Worm (Caenorhabditis elegans) whole organism, L4 larva: ENCODE results near the gene srh-296.

ENCODE experiments used
- F10B5.3 ChIP-seq: sonication (generic microtip); optimal IDR thresholded peaks from 2 replicates; lab custom pipeline; 2016; ENCODE audit warnings: mild to moderate bottlenecking, missing genetic modification characterization, missing compliant biosample characterization
- F44E2.7 ChIP-seq: fragments of 200-800 bp; sonication (Bioruptor generic); IDR thresholded peaks from 2 replicates; pipeline ENCODE4 v2.1.2; 2022; ENCODE audit warnings: missing genetic modification characterization, missing compliant biosample characterization
- T26A8.4 ChIP-seq: fragments of 200-800 bp; sonication (Bioruptor generic); IDR thresholded peaks from 2 replicates; pipeline ENCODE4 v1.3.6; 2022; ENCODE audit warnings: missing genetic modification characterization, missing compliant biosample characterization
- Y75B8A.6 ChIP-seq: fragments of 200-800 bp; sonication (Bioruptor generic); IDR thresholded peaks from 2 replicates; pipeline ENCODE4 v1.3.6; 2022; ENCODE audit warnings: missing genetic modification reagents, missing genetic modification characterization, missing compliant biosample characterization
- ZK546.5 ChIP-seq, 2 experiments: sonication (generic microtip); optimal IDR thresholded peaks; 2 replicates each; lab custom pipeline; 2017; ENCODE audit warnings: missing biosample characterization in 2 of 2, missing genetic modification characterization in 2 of 2
- aha-1 ChIP-seq: fragments of 150-350 bp; peaks from one replicate; lab custom pipeline; 2014; ENCODE audit warnings: missing biosample characterization, missing genetic modification characterization
- ama-1 ChIP-seq: fragments of 150-350 bp; optimal IDR thresholded peaks from 2 replicates; lab custom pipeline; 2014; ENCODE audit warnings: inconsistent platforms, mixed read lengths
- arid-1 ChIP-seq: fragments of 200-800 bp; sonication (Bioruptor generic); conservative IDR thresholded peaks from 2 replicates; pipeline ENCODE4 v1.3.6; 2022; ENCODE audit warnings: missing genetic modification reagents, missing genetic modification characterization, missing compliant biosample characterization
- attf-4 ChIP-seq: sonication (generic microtip); optimal IDR thresholded peaks from 3 replicates; lab custom pipeline; 2017; ENCODE audit warnings: missing biosample characterization, missing genetic modification characterization
- ceh-82 ChIP-seq: sonication (generic microtip); optimal IDR thresholded peaks from 2 replicates; lab custom pipeline; 2017; ENCODE audit warnings: missing biosample characterization, missing genetic modification characterization
- ces-1 ChIP-seq: fragments of 150-350 bp; sonication (generic microtip); optimal IDR thresholded peaks from 4 replicates; lab custom pipeline; 2014; ENCODE audit warnings: missing biosample characterization, missing genetic modification reagents, missing genetic modification characterization
- ctbp-1 ChIP-seq: fragments of 200-800 bp; sonication (Bioruptor generic); IDR thresholded peaks from 2 replicates; pipeline ENCODE4 v1.3.6; 2022; ENCODE audit warnings: missing genetic modification reagents, missing genetic modification characterization, missing compliant biosample characterization
- daf-12 ChIP-seq: fragments of 150-350 bp; optimal IDR thresholded peaks from 2 replicates; lab custom pipeline; 2014; ENCODE audit warnings: missing biosample characterization, missing genetic modification reagents, missing genetic modification characterization
- daf-16 ChIP-seq, 3 experiments: sonication (generic microtip); optimal IDR thresholded peaks; 2 replicates each; lab custom pipeline; 2016 to 2017; ENCODE audit warnings: missing genetic modification characterization in 3 of 3, missing genetic modification reagents in 3 of 3, mild to moderate bottlenecking in 2 of 3, missing compliant biosample characterization in 2 of 3, missing biosample characterization in 1 of 3, moderate library complexity in 1 of 3
- daf-19 ChIP-seq: fragments of 200-800 bp; sonication (Bioruptor generic); conservative IDR thresholded peaks from 2 replicates; pipeline ENCODE4 v1.3.6; 2022; ENCODE audit warnings: missing genetic modification characterization, missing compliant biosample characterization
- dmd-6 ChIP-seq: fragments of 200-800 bp; sonication (Bioruptor generic); IDR thresholded peaks from 2 replicates; pipeline ENCODE4 v1.3.6; 2022; ENCODE audit warnings: missing genetic modification reagents, missing genetic modification characterization, missing compliant biosample characterization
- dmd-8 ChIP-seq: fragments of 200-800 bp; sonication (Bioruptor generic); IDR thresholded peaks from 2 replicates; pipeline ENCODE4 v1.3.6; 2022; ENCODE audit warnings: missing genetic modification characterization, missing compliant biosample characterization
- egl-43 ChIP-seq: fragments of 200-800 bp; sonication (Bioruptor generic); IDR thresholded peaks from 2 replicates; pipeline ENCODE4 v1.3.6; 2022; ENCODE audit warnings: missing genetic modification reagents, missing genetic modification characterization, missing compliant biosample characterization
- fkh-10 ChIP-seq: fragments of 150-350 bp; optimal IDR thresholded peaks from 2 replicates; lab custom pipeline; 2014; ENCODE audit warnings: missing biosample characterization, missing genetic modification reagents, missing genetic modification characterization
- fos-1 ChIP-seq: fragments of 150-350 bp; optimal IDR thresholded peaks from 2 replicates; lab custom pipeline; 2014; ENCODE audit warnings: missing biosample characterization, missing genetic modification characterization
- gei-8 ChIP-seq: fragments of 200-800 bp; sonication (Bioruptor generic); optimal IDR thresholded peaks from 2 replicates; lab custom pipeline; 2018; ENCODE audit warnings: mild to moderate bottlenecking, missing genetic modification characterization, missing compliant biosample characterization
- jun-1 ChIP-seq: fragments of 150-350 bp; optimal IDR thresholded peaks from 2 replicates; lab custom pipeline; 2014; ENCODE audit warnings: missing biosample characterization, missing genetic modification reagents, missing genetic modification characterization
- lim-7 ChIP-seq: fragments of 200-800 bp; sonication (Bioruptor generic); IDR thresholded peaks from 2 replicates; pipeline ENCODE4 v1.3.6; 2022; ENCODE audit warnings: missing genetic modification characterization, missing compliant biosample characterization
- lin-1 ChIP-seq: fragments of 200-800 bp; sonication (Bioruptor generic); IDR thresholded peaks from 2 replicates; pipeline ENCODE4 v1.3.6; 2022; ENCODE audit warnings: missing genetic modification reagents, missing genetic modification characterization, missing compliant biosample characterization
- lir-3 ChIP-seq: sonication (generic microtip); optimal IDR thresholded peaks from 2 replicates; lab custom pipeline; 2016; ENCODE audit warnings: mild to moderate bottlenecking, missing genetic modification characterization, missing compliant biosample characterization
- lsy-2 ChIP-seq, 2 experiments: fragments of 150-350 bp in 1 of 2; sonication (generic microtip) in 1 of 2; optimal IDR thresholded peaks; 2 replicates each; lab custom pipeline; 2014 to 2017; ENCODE audit warnings: missing biosample characterization in 2 of 2, missing genetic modification characterization in 2 of 2
- mdl-1 ChIP-seq, 2 experiments: fragments of 150-350 bp in 1 of 2; sonication (generic microtip) in 1 of 2; optimal IDR thresholded peaks; 2 replicates each; lab custom pipeline; 2014 to 2017; ENCODE audit warnings: missing biosample characterization in 2 of 2, missing genetic modification characterization in 2 of 2
- mxl-2 ChIP-seq: fragments of 200-800 bp; sonication (Bioruptor generic); conservative IDR thresholded peaks from 2 replicates; pipeline ENCODE4 v1.3.6; 2022; ENCODE audit warnings: missing genetic modification reagents, missing genetic modification characterization, missing compliant biosample characterization
- mxl-3 ChIP-seq: fragments of 200-800 bp; sonication (Bioruptor generic); optimal IDR thresholded peaks from 2 replicates; lab custom pipeline; 2018; ENCODE audit warnings: mild to moderate bottlenecking, missing genetic modification characterization, missing compliant biosample characterization
- nhr-10 ChIP-seq: fragments of 150-350 bp; optimal IDR thresholded peaks from 2 replicates; lab custom pipeline; 2014; ENCODE audit warnings: missing biosample characterization, missing genetic modification characterization
- nhr-41 ChIP-seq: fragments of 200-800 bp; sonication (Bioruptor generic); IDR thresholded peaks from 2 replicates; pipeline ENCODE4 v1.3.6; 2022; ENCODE audit warnings: missing genetic modification reagents, missing genetic modification characterization, missing compliant biosample characterization
- php-3 ChIP-seq: fragments of 200-800 bp; sonication (Bioruptor generic); IDR thresholded peaks from 2 replicates; pipeline ENCODE4 v1.3.6; 2022; ENCODE audit warnings: missing genetic modification reagents, missing genetic modification characterization, missing compliant biosample characterization
- saeg-2 ChIP-seq: fragments of 200-800 bp; sonication (Bioruptor generic); IDR thresholded peaks from 2 replicates; pipeline ENCODE4 v1.3.6; 2022; ENCODE audit warnings: missing genetic modification reagents, missing genetic modification characterization, missing compliant biosample characterization
- sdz-12 ChIP-seq: fragments of 200-800 bp; sonication (Bioruptor generic); optimal IDR thresholded peaks from 2 replicates; lab custom pipeline; 2018; ENCODE audit warnings: mild to moderate bottlenecking, missing genetic modification characterization, missing compliant biosample characterization
- snpc-1.2 ChIP-seq: fragments of 200-800 bp; sonication (Bioruptor generic); IDR thresholded peaks from 2 replicates; pipeline ENCODE4 v1.3.6; 2022; ENCODE audit warnings: missing genetic modification reagents, missing genetic modification characterization, missing compliant biosample characterization
- snpc-4 ChIP-seq: fragments of 150-350 bp; optimal IDR thresholded peaks from 2 replicates; lab custom pipeline; 2014; ENCODE audit warnings: missing biosample characterization, missing genetic modification characterization
- spr-3 ChIP-seq: fragments of 200-800 bp; sonication (Bioruptor generic); optimal IDR thresholded peaks from 2 replicates; lab custom pipeline; 2018; ENCODE audit warnings: mild to moderate bottlenecking, missing genetic modification characterization, missing compliant biosample characterization
- tra-1 ChIP-seq: fragments of 200-800 bp; sonication (Bioruptor generic); IDR thresholded peaks from 2 replicates; pipeline ENCODE4 v1.3.6; 2022; ENCODE audit warnings: missing genetic modification reagents, missing genetic modification characterization, missing compliant biosample characterization
- unc-39 ChIP-seq: sonication (generic microtip); optimal IDR thresholded peaks from 2 replicates; lab custom pipeline; 2017; ENCODE audit warnings: missing biosample characterization, missing genetic modification characterization
- zag-1 ChIP-seq: fragments of 150-350 bp; optimal IDR thresholded peaks from 2 replicates; lab custom pipeline; 2014; ENCODE audit warnings: missing biosample characterization, missing genetic modification characterization
- zfp-2 ChIP-seq: sonication (generic microtip); optimal IDR thresholded peaks from 2 replicates; lab custom pipeline; 2016; ENCODE audit warnings: mild to moderate bottlenecking, missing genetic modification characterization, missing compliant biosample characterization
- ztf-11 ChIP-seq: fragments of 150-350 bp; optimal IDR thresholded peaks from 2 replicates; lab custom pipeline; 2014; ENCODE audit warnings: missing biosample characterization, missing genetic modification characterization

srh-296 gene

DNA sequence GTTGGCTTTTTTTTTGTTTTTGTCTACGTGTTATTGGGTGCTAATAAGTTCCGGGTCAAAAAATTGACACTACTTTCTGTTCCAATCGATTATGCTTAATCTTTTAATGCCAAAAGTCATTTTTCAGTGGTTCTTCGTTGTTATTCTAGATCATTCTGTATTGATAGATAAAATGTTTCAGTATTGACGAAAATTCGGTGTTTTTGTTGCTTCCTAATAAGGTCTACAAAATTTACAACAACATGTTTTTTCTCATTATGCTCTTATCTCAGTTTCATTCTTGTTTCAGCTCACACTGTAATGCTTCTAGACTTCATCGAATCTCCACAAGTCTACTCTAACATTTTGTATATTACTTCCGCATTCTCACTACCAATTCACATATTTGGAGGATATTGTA is 21.2 kb downstream of the srh-296 start, which contains the start of gene srh-303:
Gene srh-303 (plus strand): TSS at position 301 of the 400 bp plus-strand sequence.
- no peak for TF ChIP-seq tra-1 (GFP tag; lab: Robert Waterston, UW)
- no peak for TF ChIP-seq T26A8.4 (GFP tag; lab: Robert Waterston, UW)
- TF ChIP-seq F44E2.7 (GFP tag; lab: Robert Waterston, UW) = no peak
- no peak for TF ChIP-seq nhr-41 (GFP tag; lab: Robert Waterston, UW)
- no peak for TF ChIP-seq arid-1
- no peak for TF ChIP-seq zag-1 (tag; lab: Kevin White, UChicago)
- TF ChIP-seq snpc-1.2 (GFP tag; lab: Robert Waterston, UW) = no peak
- no peak for TF ChIP-seq dmd-8 (GFP tag; lab: Robert Waterston, UW)
- TF ChIP-seq attf-4 (tag; lab: Kevin White, UChicago) = no peak
- no peak for TF ChIP-seq mxl-3 (GFP tag; lab: Kevin White, UChicago)
- TF ChIP-seq ztf-11 (tag; lab: Kevin White, UChicago) = no peak
- no peak for TF ChIP-seq snpc-4
- no peak for TF ChIP-seq ama-1
- TF ChIP-seq mxl-2 (GFP tag; lab: Robert Waterston, UW) = no peak
- no peak for TF ChIP-seq lim-7

DNA sequence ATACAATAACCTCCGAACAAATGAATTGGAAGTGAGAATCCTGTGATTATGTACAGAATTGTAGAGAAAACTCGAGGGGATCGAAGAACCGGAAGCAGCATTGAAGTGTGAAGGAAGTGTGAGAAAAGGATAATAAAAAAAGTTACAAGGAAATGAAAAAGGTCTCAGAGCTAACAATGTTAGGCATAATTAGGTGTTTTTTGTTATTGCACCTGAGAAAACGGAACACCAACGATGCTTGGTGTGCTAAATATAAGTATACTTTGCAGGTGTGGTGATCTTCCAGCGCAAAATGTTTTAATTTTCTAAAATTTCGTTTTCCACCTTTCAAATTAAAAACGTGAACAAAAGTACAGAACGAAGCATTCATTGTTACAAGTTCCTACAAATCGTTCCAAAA is 34.0 kb downstream of the srh-296 start, which contains the start of gene srh-286:
Gene srh-286 (minus strand): TSS at position 101 of the 400 bp plus-strand sequence.
- TF ChIP-seq gei-8 (GFP tag; lab: Kevin White, UChicago) (no peak), saeg-2 (GFP tag; lab: Robert Waterston, UW) (no peak), daf-12 (tag; lab: Kevin White, UChicago) (no peak), php-3 (no peak), fkh-10 (GFP tag; lab: Kevin White, UChicago) (no peak)

DNA sequence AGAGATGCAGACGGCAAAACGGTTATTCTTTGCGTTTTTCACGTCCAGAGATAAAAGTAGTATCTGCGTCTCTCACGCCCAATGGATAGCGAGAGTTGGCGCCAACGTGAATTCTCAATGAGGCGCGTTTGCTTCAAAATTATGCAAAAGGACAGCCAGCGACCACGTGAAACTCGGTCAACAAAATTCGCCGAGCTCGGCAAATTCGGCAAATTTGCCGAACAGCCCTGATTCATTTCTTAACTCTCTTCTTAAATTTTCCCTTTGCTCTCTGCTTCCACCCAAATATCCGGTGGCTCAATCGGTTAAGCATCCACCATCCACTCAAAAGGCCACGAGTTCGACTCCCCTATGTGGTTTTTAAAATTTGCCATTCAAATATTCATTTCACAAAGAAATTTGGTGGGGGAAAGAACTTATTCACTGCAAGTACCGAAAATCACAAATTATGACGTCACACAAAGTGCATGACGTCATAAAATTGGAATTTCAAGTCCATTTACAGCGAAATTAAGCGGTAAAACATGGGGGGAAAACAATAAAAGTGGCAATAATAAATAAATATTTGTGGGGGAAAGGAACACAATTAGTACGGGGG is 35.3 kb downstream of the srh-296 start:
- no peak for TF ChIP-seq spr-3 (GFP tag; lab: Kevin White, UChicago)
- TF ChIP-seq Y75B8A.6 (GFP tag; lab: Robert Waterston, UW) = no peak
- TF ChIP-seq lir-3 (tag; lab: Kevin White, UChicago) = no peak
- TF ChIP-seq zfp-2 (tag; lab: Kevin White, UChicago) = no peak
- TF ChIP-seq, all 104 proteins: peak for 0

DNA sequence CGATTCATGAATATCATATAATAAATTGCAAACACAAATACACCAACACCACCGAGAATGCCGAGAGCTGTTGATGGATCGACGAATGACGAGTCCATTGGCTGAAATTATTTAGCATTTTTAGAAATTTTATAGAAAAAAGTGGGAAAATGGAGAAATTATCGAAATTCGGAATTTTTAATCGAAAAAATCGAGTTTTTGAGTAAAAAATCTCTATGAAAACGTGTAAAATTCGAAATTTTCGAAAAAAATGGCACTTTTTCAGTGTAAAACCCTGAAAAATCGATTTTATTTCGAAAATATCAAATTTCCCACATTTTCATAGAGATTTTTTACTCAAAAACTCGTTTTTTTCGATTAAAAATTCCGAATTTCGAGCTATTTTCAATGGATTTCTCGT is 45.7 kb downstream of the srh-296 start, which contains the start of gene tcc-1:
Gene tcc-1 (minus strand): TSS at position 101 of the 400 bp plus-strand sequence.
- TF ChIP-seq dmd-6 (GFP tag; lab: Robert Waterston, UW) = no peak
- no peak for TF ChIP-seq jun-1 (tag; lab: Kevin White, UChicago)
- TF ChIP-seq F44E2.7 (GFP tag; lab: Robert Waterston, UW) = no peak
- no peak for TF ChIP-seq ZK546.5 (tag; optimal IDR thresholded peaks at IDR 0.05; lab: Kevin White, UChicago)
- TF ChIP-seq, all 104 proteins: peak for 0

DNA sequence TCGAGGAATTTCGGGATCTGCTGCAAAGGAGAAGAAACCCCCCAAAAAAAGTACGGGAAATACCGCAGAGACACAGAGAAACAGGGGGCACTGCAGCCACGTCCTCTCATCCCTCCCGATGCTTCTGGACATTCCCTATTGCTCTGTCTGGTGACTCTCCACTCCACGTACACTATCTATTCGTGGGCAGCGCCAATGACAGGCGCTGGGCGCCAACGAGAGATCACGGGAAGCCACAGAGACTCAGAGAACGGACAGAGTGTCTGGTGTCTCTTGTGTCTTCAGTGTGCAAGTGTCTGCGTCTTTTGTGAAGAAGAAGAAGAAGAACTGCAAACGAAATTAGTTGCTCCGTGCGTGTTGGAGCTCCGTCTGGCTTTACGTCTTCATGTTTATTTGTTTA is 47.7 kb downstream of the srh-296 start:
- peak; percentile 76 for TF ChIP-seq egl-43
- no peak for TF ChIP-seq aha-1 (tag; lab: Kevin White, UChicago)
- TF ChIP-seq ces-1 (GFP tag; lab: Kevin White, UChicago) = peak; percentile 56
- TF ChIP-seq saeg-2 (GFP tag; lab: Robert Waterston, UW) = no peak
- TF ChIP-seq daf-16 (GFP tag; optimal IDR thresholded peaks at IDR 0.05; lab: Kevin White, UChicago) = peak; percentile 9 to 47
- TF ChIP-seq daf-16 (tag; optimal IDR thresholded peaks at IDR 0.05; lab: Kevin White, UChicago) = peak; percentile 66
- TF ChIP-seq nhr-10 (tag; lab: Kevin White, UChicago) = peak; percentile 42
- no peak for TF ChIP-seq mxl-2 (GFP tag; lab: Robert Waterston, UW)
- TF ChIP-seq sdz-12 (GFP tag; lab: Kevin White, UChicago) = no peak
- peak; percentile 79 to 88 for TF ChIP-seq mdl-1 (tag; optimal IDR thresholded peaks at IDR 0.05; lab: Kevin White, UChicago)
- TF ChIP-seq zfp-2 (tag; lab: Kevin White, UChicago) = peak; percentile 41
- no peak for TF ChIP-seq unc-39 (tag; lab: Kevin White, UChicago)
- TF ChIP-seq lin-1 (GFP tag; lab: Robert Waterston, UW) = peak; percentile 84
- TF ChIP-seq ceh-82 (tag; lab: Kevin White, UChicago) = no peak
- no peak for TF ChIP-seq fos-1 (tag; lab: Kevin White, UChicago)
- no peak for TF ChIP-seq daf-19 (GFP tag; lab: Robert Waterston, UW)
- TF ChIP-seq mxl-3 (GFP tag; lab: Kevin White, UChicago) = peak; percentile 85
- TF ChIP-seq F10B5.3 (tag; lab: Kevin White, UChicago) = no peak
- peak; percentile 81 to 85 for TF ChIP-seq lsy-2 (tag; optimal IDR thresholded peaks at IDR 0.05; lab: Kevin White, UChicago)
- no peak; the same call in 1 of the 2 replicates for TF ChIP-seq snpc-1.2 (GFP tag; lab: Robert Waterston, UW)
- TF ChIP-seq arid-1 = peak; percentile 50
- peak; percentile 80 for TF ChIP-seq fkh-10 (GFP tag; lab: Kevin White, UChicago)
- peak; percentile 82 for TF ChIP-seq ctbp-1
- TF ChIP-seq daf-12 (tag; lab: Kevin White, UChicago) = no peak
- TF ChIP-seq zag-1 (tag; lab: Kevin White, UChicago) = peak; percentile 10
- no peak for TF ChIP-seq spr-3 (GFP tag; lab: Kevin White, UChicago)
- TF ChIP-seq lir-3 (tag; lab: Kevin White, UChicago) = peak; percentile 20
